Worm (Caenorhabditis elegans) whole organism, L2 larva: ENCODE results near the gene F29B9.7.

Source experiments
- C34F6.9 ChIP-seq: fragments of 150-350 bp; optimal IDR thresholded peaks from 2 replicates; lab custom pipeline; 2014; ENCODE audit warnings: missing biosample characterization, missing genetic modification characterization
- F13H6.1 ChIP-seq: sonication (generic microtip); optimal IDR thresholded peaks from 2 replicates; lab custom pipeline; 2016; ENCODE audit warnings: missing genetic modification characterization, missing compliant biosample characterization
- ZK546.5 ChIP-seq: sonication (generic microtip); optimal IDR thresholded peaks from 2 replicates; lab custom pipeline; 2017; ENCODE audit warnings: missing biosample characterization, missing genetic modification characterization
- alr-1 ChIP-seq: fragments of 150-350 bp; optimal IDR thresholded peaks from 2 replicates; lab custom pipeline; 2014; ENCODE audit warnings: missing biosample characterization, missing genetic modification characterization
- aly-2 ChIP-seq: fragments of 150-350 bp; optimal IDR thresholded peaks from 2 replicates; lab custom pipeline; 2014; ENCODE audit warnings: missing biosample characterization, missing genetic modification characterization
- ama-1 ChIP-seq: fragments of 150-350 bp; optimal IDR thresholded peaks from 2 replicates; lab custom pipeline; 2018; ENCODE audit warnings: inconsistent platforms
- blmp-1 ChIP-seq: sonication (generic microtip); optimal IDR thresholded peaks from 2 replicates; lab custom pipeline; 2017; ENCODE audit warnings: missing genetic modification characterization, mild to moderate bottlenecking, missing compliant biosample characterization, antibody characterized with exemption, moderate library complexity; ENCODE audit not compliant: insufficient read depth
- ceh-16 ChIP-seq: fragments of 150-350 bp; optimal IDR thresholded peaks from 2 replicates; lab custom pipeline; 2014; ENCODE audit warnings: missing biosample characterization, missing genetic modification characterization
- ceh-82 ChIP-seq: fragments of 150-350 bp; optimal IDR thresholded peaks from 2 replicates; lab custom pipeline; 2014; ENCODE audit warnings: missing biosample characterization, missing genetic modification characterization
- crh-2 ChIP-seq: sonication (generic microtip); optimal IDR thresholded peaks from 2 replicates; lab custom pipeline; 2017; ENCODE audit warnings: missing biosample characterization, missing genetic modification characterization
- egl-27 ChIP-seq: sonication (generic microtip); optimal IDR thresholded peaks from 3 replicates; lab custom pipeline; 2017; ENCODE audit warnings: missing biosample characterization, missing genetic modification reagents, missing genetic modification characterization
- elt-1 ChIP-seq: fragments of 150-350 bp; optimal IDR thresholded peaks from 2 replicates; lab custom pipeline; 2014; ENCODE audit warnings: missing biosample characterization, missing genetic modification characterization
- elt-3 ChIP-seq: sonication (generic microtip); optimal IDR thresholded peaks from 2 replicates; lab custom pipeline; 2017; ENCODE audit warnings: missing biosample characterization, missing genetic modification characterization
- fos-1 ChIP-seq: fragments of 150-350 bp; optimal IDR thresholded peaks from 2 replicates; lab custom pipeline; 2014; ENCODE audit warnings: missing biosample characterization, missing genetic modification characterization
- gmeb-1 ChIP-seq: fragments of 150-350 bp; optimal IDR thresholded peaks from 2 replicates; lab custom pipeline; 2014; ENCODE audit warnings: missing biosample characterization, missing genetic modification characterization
- lin-11 ChIP-seq: fragments of 150-350 bp; sonication (generic microtip); optimal IDR thresholded peaks from 2 replicates; lab custom pipeline; 2014; ENCODE audit warnings: missing biosample characterization, missing genetic modification characterization, inconsistent platforms, mixed read lengths
- lin-13 ChIP-seq: fragments of 150-350 bp; optimal IDR thresholded peaks from 2 replicates; lab custom pipeline; 2014; ENCODE audit warnings: missing biosample characterization, missing genetic modification reagents, missing genetic modification characterization
- lsy-2 ChIP-seq, 2 experiments: fragments of 150-350 bp in 1 of 2; sonication (generic microtip) in 1 of 2; optimal IDR thresholded peaks; 2 replicates each; lab custom pipeline; 2014 to 2017; ENCODE audit warnings: missing biosample characterization in 2 of 2, missing genetic modification characterization in 2 of 2
- mab-5 ChIP-seq: fragments of 150-350 bp; optimal IDR thresholded peaks from 2 replicates; lab custom pipeline; 2014; ENCODE audit warnings: missing biosample characterization, missing genetic modification characterization
- mbf-1 ChIP-seq: sonication (generic microtip); optimal IDR thresholded peaks from 2 replicates; lab custom pipeline; 2017; ENCODE audit warnings: missing biosample characterization, missing genetic modification characterization
- nhr-11 ChIP-seq: fragments of 150-350 bp; optimal IDR thresholded peaks from 2 replicates; lab custom pipeline; 2014; ENCODE audit warnings: missing biosample characterization, missing genetic modification characterization
- nhr-12 ChIP-seq: fragments of 150-350 bp; optimal IDR thresholded peaks from 2 replicates; lab custom pipeline; 2014; ENCODE audit warnings: missing biosample characterization, missing genetic modification characterization
- nhr-129 ChIP-seq: fragments of 150-350 bp; optimal IDR thresholded peaks from 2 replicates; lab custom pipeline; 2014; ENCODE audit warnings: missing biosample characterization, missing genetic modification characterization
- nhr-21 ChIP-seq: fragments of 150-350 bp; optimal IDR thresholded peaks from 2 replicates; lab custom pipeline; 2014; ENCODE audit warnings: missing biosample characterization, missing genetic modification characterization
- nhr-23 ChIP-seq: fragments of 150-350 bp; optimal IDR thresholded peaks from 2 replicates; lab custom pipeline; 2014; ENCODE audit warnings: missing biosample characterization, missing genetic modification reagents, missing genetic modification characterization
- nhr-237 ChIP-seq: fragments of 150-350 bp; optimal IDR thresholded peaks from 2 replicates; lab custom pipeline; 2014; ENCODE audit warnings: missing biosample characterization, missing genetic modification characterization
- nhr-25 ChIP-seq: fragments of 150-350 bp; sonication (generic microtip); optimal IDR thresholded peaks from 3 replicates; lab custom pipeline; 2014; ENCODE audit warnings: missing biosample characterization, missing genetic modification characterization
- nhr-6 ChIP-seq: fragments of 150-350 bp; optimal IDR thresholded peaks from 2 replicates; lab custom pipeline; 2014; ENCODE audit warnings: missing biosample characterization, missing genetic modification characterization
- nhr-77 ChIP-seq: fragments of 150-350 bp; optimal IDR thresholded peaks from 2 replicates; lab custom pipeline; 2014; ENCODE audit warnings: missing biosample characterization, missing genetic modification characterization
- peb-1 ChIP-seq: fragments of 150-350 bp; optimal IDR thresholded peaks from 2 replicates; lab custom pipeline; 2014; ENCODE audit warnings: missing biosample characterization, missing genetic modification characterization
- sem-4 ChIP-seq: fragments of 150-350 bp; optimal IDR thresholded peaks from 2 replicates; lab custom pipeline; 2014; ENCODE audit warnings: missing biosample characterization, missing genetic modification reagents, missing genetic modification characterization
- skn-1 ChIP-seq: sonication (generic microtip); optimal IDR thresholded peaks from 2 replicates; lab custom pipeline; 2017; ENCODE audit warnings: missing biosample characterization, missing genetic modification characterization
- sma-3 ChIP-seq: sonication (generic microtip); optimal IDR thresholded peaks from 2 replicates; lab custom pipeline; 2016; ENCODE audit warnings: missing genetic modification reagents, missing genetic modification characterization, missing compliant biosample characterization
- sma-9 ChIP-seq, 2 experiments: fragments of 150-350 bp in 1 of 2; sonication (generic microtip) in 1 of 2; optimal IDR thresholded peaks; 2 replicates each; lab custom pipeline; 2014 to 2016; ENCODE audit warnings: missing genetic modification characterization in 2 of 2, mild to moderate bottlenecking in 1 of 2, missing biosample characterization in 1 of 2, missing compliant biosample characterization in 1 of 2, missing genetic modification reagents in 1 of 2, moderate library complexity in 1 of 2
- unc-55 ChIP-seq: fragments of 150-350 bp; sonication (generic microtip); optimal IDR thresholded peaks from 3 replicates; lab custom pipeline; 2014; ENCODE audit warnings: missing biosample characterization, missing genetic modification reagents, missing genetic modification characterization
- unc-62 ChIP-seq: fragments of 150-350 bp; optimal IDR thresholded peaks from 2 replicates; lab custom pipeline; 2014; ENCODE audit warnings: missing biosample characterization, missing genetic modification reagents, missing genetic modification characterization
- zag-1 ChIP-seq: fragments of 150-350 bp; optimal IDR thresholded peaks from 2 replicates; lab custom pipeline; 2014; ENCODE audit warnings: missing biosample characterization, missing genetic modification characterization
- ztf-11 ChIP-seq: sonication (generic microtip); optimal IDR thresholded peaks from 2 replicates; lab custom pipeline; 2017; ENCODE audit warnings: missing biosample characterization, missing genetic modification characterization

The F29B9.7 gene

ce11 chrIV:4640941-4641340 is 8.6 kb upstream of the F29B9.7 start:
- TF ChIP-seq ceh-16 (tag; lab: Kevin White, UChicago) (no peak), crh-2 (tag; lab: Kevin White, UChicago) (no peak), C34F6.9 (tag; lab: Kevin White, UChicago) (no peak), lin-13 (GFP tag; lab: Kevin White, UChicago) (no peak), fos-1 (tag; lab: Kevin White, UChicago) (peak; percentile 0), nhr-21 (tag; lab: Kevin White, UChicago) (no peak), sma-9 (GFP tag; optimal IDR thresholded peaks at IDR 0.05; lab: Kevin White, UChicago) (peak; percentile 45), sma-9 (tag; optimal IDR thresholded peaks at IDR 0.05; lab: Kevin White, UChicago) (no peak), aly-2 (tag; lab: Kevin White, UChicago) (no peak), egl-27 (tag; lab: Kevin White, UChicago) (no peak), nhr-129 (tag; lab: Kevin White, UChicago) (no peak), peb-1 (tag; lab: Kevin White, UChicago) (no peak), blmp-1 (tag; lab: Kevin White, UChicago) (peak; percentile 85), ama-1 (lab: Kevin White, UChicago) (no peak), nhr-12 (tag; lab: Kevin White, UChicago) (no peak)

- TF ChIP-seq sem-4 (tag; lab: Kevin White, UChicago) = peak; percentile 20
- TF ChIP-seq mab-5 (tag; lab: Kevin White, UChicago) = no peak
- no peak for TF ChIP-seq ceh-82 (tag; lab: Kevin White, UChicago)
- TF ChIP-seq lin-13 (GFP tag; lab: Kevin White, UChicago) = no peak
These were observed 6.0 kb upstream of the F29B9.7 start for ce11 chrIV:4643577-4643976.

DNA sequence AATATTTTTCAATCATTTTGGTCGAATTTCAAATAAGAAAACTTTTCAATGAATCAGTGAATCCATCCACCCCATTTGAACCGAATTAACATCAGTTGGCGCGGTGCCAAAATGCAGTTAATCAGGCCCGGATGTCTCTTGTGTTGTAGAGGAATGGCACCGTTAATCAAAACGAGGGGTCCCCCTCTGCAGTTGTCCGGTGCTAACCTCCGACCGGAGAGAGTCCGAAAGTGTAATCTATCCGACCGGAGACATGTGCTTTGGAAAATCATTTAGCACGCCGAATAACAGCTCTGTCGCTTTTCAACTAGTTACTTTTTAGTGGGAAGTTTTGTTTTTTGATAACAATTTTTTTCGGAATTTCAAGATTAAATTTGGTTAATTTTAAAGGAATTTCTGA is 4.3 kb upstream of the F29B9.7 start:
- no peak for TF ChIP-seq sma-9 (GFP tag; optimal IDR thresholded peaks at IDR 0.05; lab: Kevin White, UChicago)
- TF ChIP-seq sma-9 (tag; optimal IDR thresholded peaks at IDR 0.05; lab: Kevin White, UChicago) = no peak
- no peak for TF ChIP-seq alr-1 (tag; lab: Kevin White, UChicago)
- TF ChIP-seq ceh-16 (tag; lab: Kevin White, UChicago) = no peak
- no peak for TF ChIP-seq nhr-77 (tag; lab: Kevin White, UChicago)
- no peak for TF ChIP-seq nhr-21 (tag; lab: Kevin White, UChicago)
- TF ChIP-seq egl-27 (tag; lab: Kevin White, UChicago) = no peak
- TF ChIP-seq nhr-11 (tag; lab: Kevin White, UChicago) = no peak
- no peak for TF ChIP-seq lin-13 (GFP tag; lab: Kevin White, UChicago)
- TF ChIP-seq elt-1 = no peak
- TF ChIP-seq ztf-11 (tag; lab: Kevin White, UChicago) = no peak
- no peak for TF ChIP-seq nhr-25 (tag; lab: Kevin White, UChicago)
- TF ChIP-seq, all 48 proteins: peak for 0

DNA sequence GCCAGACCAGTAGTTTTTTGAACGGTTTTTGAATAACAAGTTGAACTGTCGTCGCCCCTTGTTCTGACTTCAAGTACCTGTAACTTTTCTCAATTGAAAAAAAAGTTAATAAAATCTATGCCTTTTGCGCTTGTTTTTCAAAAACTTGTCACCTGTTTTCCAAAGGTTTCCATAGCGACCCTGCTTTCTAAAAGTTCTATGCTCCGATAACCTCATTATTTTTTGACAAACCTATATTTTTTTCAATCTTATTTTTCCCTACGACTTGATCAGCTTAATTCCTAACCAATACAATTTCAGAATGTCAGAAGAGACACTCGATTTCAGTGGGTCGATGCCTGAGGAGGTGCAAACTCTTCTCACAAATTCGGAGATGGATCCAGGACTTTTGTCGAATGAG is 2.2 kb upstream of the F29B9.7 start, which contains the start of gene F29B9.8:
TSS of gene F29B9.8 (plus strand) at position 301 of the 400 bp plus-strand sequence.
- TF ChIP-seq nhr-6 = no peak
- no peak for TF ChIP-seq ceh-82 (tag; lab: Kevin White, UChicago)
- no peak for TF ChIP-seq ZK546.5 (tag; lab: Kevin White, UChicago)
- TF ChIP-seq lin-13 (GFP tag; lab: Kevin White, UChicago) = no peak
- no peak for TF ChIP-seq aly-2 (tag; lab: Kevin White, UChicago)
- no peak for TF ChIP-seq alr-1 (tag; lab: Kevin White, UChicago)
- no peak for TF ChIP-seq nhr-12 (tag; lab: Kevin White, UChicago)
- TF ChIP-seq sma-9 (GFP tag; optimal IDR thresholded peaks at IDR 0.05; lab: Kevin White, UChicago) = no peak
- TF ChIP-seq sma-9 (tag; optimal IDR thresholded peaks at IDR 0.05; lab: Kevin White, UChicago) = no peak
- no peak for TF ChIP-seq fos-1 (tag; lab: Kevin White, UChicago)
- TF ChIP-seq peb-1 (tag; lab: Kevin White, UChicago) = no peak
- TF ChIP-seq mab-5 (tag; lab: Kevin White, UChicago) = no peak

DNA sequence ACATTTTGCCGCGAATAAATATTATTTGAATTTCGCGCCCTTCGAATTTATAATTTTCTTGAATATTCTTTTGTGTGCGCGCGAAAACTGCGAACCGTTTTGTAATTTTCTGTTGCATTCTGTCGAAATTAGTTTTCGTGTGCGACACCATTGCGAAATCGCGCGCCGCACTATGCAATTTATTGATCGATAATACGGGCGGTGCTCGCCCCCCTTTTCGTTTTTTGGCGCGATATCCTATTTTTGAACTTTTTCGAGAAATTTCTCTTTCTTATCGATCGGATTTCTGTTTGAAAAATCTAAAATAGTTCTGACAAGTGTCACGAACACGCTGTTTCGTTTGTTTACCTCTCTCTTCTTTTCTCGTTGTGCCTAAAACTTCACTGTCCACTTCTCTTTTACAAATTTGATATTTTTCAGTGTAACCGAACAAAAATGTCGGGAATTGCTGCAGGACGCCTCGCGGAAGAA is 1.1 kb downstream of the F29B9.7 start, which contains the start of gene ubc-9:
TSS of gene ubc-9 (plus strand) at position 421 of the 471 bp plus-strand sequence.
- TF ChIP-seq skn-1 (tag; lab: Kevin White, UChicago) (peak; percentile 41), alr-1 (tag; lab: Kevin White, UChicago) (no peak), fos-1 (tag; lab: Kevin White, UChicago) (peak; percentile 32), unc-62 (no peak), ceh-16 (tag; lab: Kevin White, UChicago) (peak; percentile 63), egl-27 (tag; lab: Kevin White, UChicago) (no peak), gmeb-1 (tag; lab: Kevin White, UChicago) (peak; percentile 75), crh-2 (tag; lab: Kevin White, UChicago) (peak; percentile 63), aly-2 (tag; lab: Kevin White, UChicago) (no peak), unc-55 (GFP tag; lab: Kevin White, UChicago) (peak; percentile 87), lin-13 (GFP tag; lab: Kevin White, UChicago) (peak; percentile 89), F13H6.1 (tag; lab: Kevin White, UChicago) (peak; percentile 81), zag-1 (tag; lab: Kevin White, UChicago) (peak; percentile 24), ztf-11 (tag; lab: Kevin White, UChicago) (no peak), nhr-129 (tag; lab: Kevin White, UChicago) (peak; percentile 78), nhr-11 (tag; lab: Kevin White, UChicago) (no peak), nhr-21 (tag; lab: Kevin White, UChicago) (peak; percentile 57), C34F6.9 (tag; lab: Kevin White, UChicago) (peak; percentile 76), mab-5 (tag; lab: Kevin White, UChicago) (peak; percentile 46), lin-11 (tag; lab: Kevin White, UChicago) (peak; percentile 44), mbf-1 (tag; lab: Kevin White, UChicago) (no peak), nhr-23 (tag; lab: Kevin White, UChicago) (no peak), ama-1 (lab: Kevin White, UChicago) (peak; percentile 74), nhr-237 (tag; lab: Kevin White, UChicago) (no peak), lsy-2 (tag; optimal IDR thresholded peaks at IDR 0.05; lab: Kevin White, UChicago) (peak; percentile 61 to 79), sma-9 (GFP tag; optimal IDR thresholded peaks at IDR 0.05; lab: Kevin White, UChicago) (peak; percentile 49), sma-9 (tag; optimal IDR thresholded peaks at IDR 0.05; lab: Kevin White, UChicago) (no peak), sma-3 (peak; percentile 76), peb-1 (tag; lab: Kevin White, UChicago) (no peak), nhr-25 (tag; lab: Kevin White, UChicago) (peak; percentile 55), elt-3 (tag; lab: Kevin White, UChicago) (no peak)
